Fruit fly (Drosophila melanogaster) whole organism, adult: ENCODE data around the gene RanGAP.

Experiments used
- CG11617 ChIP-seq: fragments of 200-800 bp; sonication (Bioruptor generic); optimal IDR thresholded peaks from 2 replicates; lab custom pipeline; 2017; ENCODE audit warnings: mild to moderate bottlenecking, missing biosample characterization, missing genetic modification reagents, missing genetic modification characterization
- CG12768 ChIP-seq: fragments of 200-800 bp; sonication (Bioruptor generic); optimal IDR thresholded peaks from 2 replicates; lab custom pipeline; 2017; ENCODE audit warnings: missing biosample characterization, missing genetic modification characterization, mild to moderate bottlenecking, moderate library complexity, missing genetic modification reagents
- CG1620 ChIP-seq: fragments of 200-800 bp; sonication (Bioruptor generic); optimal IDR thresholded peaks from 2 replicates; lab custom pipeline; 2016; ENCODE audit warnings: missing biosample characterization, missing genetic modification characterization
- CG33017 ChIP-seq: fragments of 200-800 bp; sonication (Bioruptor generic); optimal IDR thresholded peaks from 2 replicates; lab custom pipeline; 2018; ENCODE audit warnings: missing biosample characterization, mild to moderate bottlenecking, missing genetic modification characterization, moderate library complexity
- CG5204 ChIP-seq: fragments of 200-800 bp; sonication (Bioruptor generic); optimal IDR thresholded peaks from 2 replicates; lab custom pipeline; 2016; ENCODE audit warnings: missing biosample characterization, missing genetic modification characterization
- CG7045 ChIP-seq: fragments of 200-800 bp; sonication (Bioruptor generic); optimal IDR thresholded peaks from 2 replicates; lab custom pipeline; 2017; ENCODE audit warnings: missing biosample characterization, mild to moderate bottlenecking, missing genetic modification characterization
- CG7101 ChIP-seq: fragments of 200-800 bp; sonication (Bioruptor generic); optimal IDR thresholded peaks from 2 replicates; lab custom pipeline; 2018; ENCODE audit warnings: missing biosample characterization, mild to moderate bottlenecking, missing genetic modification characterization, moderate library complexity
- Clk ChIP-seq: fragments of 200-800 bp; sonication (Bioruptor generic); optimal IDR thresholded peaks from 2 replicates; lab custom pipeline; 2017; ENCODE audit warnings: missing biosample characterization, missing genetic modification characterization
- Crg-1 ChIP-seq: fragments of 200-800 bp; sonication (Bioruptor generic); optimal IDR thresholded peaks from 2 replicates; lab custom pipeline; 2016; ENCODE audit warnings: missing biosample characterization, missing genetic modification characterization
- Hr96 ChIP-seq: fragments of 200-800 bp; sonication (Bioruptor generic); optimal IDR thresholded peaks from 2 replicates; lab custom pipeline; 2016; ENCODE audit warnings: missing biosample characterization, missing genetic modification characterization
- Mnt ChIP-seq: fragments of 200-800 bp; sonication (Bioruptor generic); optimal IDR thresholded peaks from 2 replicates; lab custom pipeline; 2016; ENCODE audit warnings: missing biosample characterization, mild to moderate bottlenecking, missing genetic modification characterization
- bab1 ChIP-seq: fragments of 200-800 bp; sonication (Bioruptor generic); optimal IDR thresholded peaks from 3 replicates; lab custom pipeline; 2019; ENCODE audit warnings: missing biosample characterization, mild to moderate bottlenecking, missing genetic modification characterization, moderate library complexity
- kay ChIP-seq: fragments of 200-800 bp; sonication (Bioruptor generic); peaks from one replicate; lab custom pipeline; 2016; ENCODE audit warnings: missing biosample characterization, missing genetic modification characterization, borderline replicate concordance
- toe ChIP-seq: fragments of 200-800 bp; sonication (Bioruptor generic); optimal IDR thresholded peaks from 2 replicates; lab custom pipeline; 2016; ENCODE audit warnings: missing biosample characterization, missing genetic modification characterization

dm6 chr2L:19418872-19419271 is 22.9 kb upstream of the RanGAP start, which contains the start of gene lectin-37Db:
- TF ChIP-seq Clk (GFP tag; lab: Kevin White, UChicago), result no peak
- TF ChIP-seq CG7101 (tag; lab: Kevin White, UChicago), result no peak
- peak; percentile 23 for TF ChIP-seq CG12768 (GFP tag; lab: Kevin White, UChicago)
- no peak for TF ChIP-seq CG7045
- no peak for TF ChIP-seq Hr96
- TF ChIP-seq CG11617 (GFP tag; lab: Kevin White, UChicago), result no peak
- no peak for TF ChIP-seq toe
- TF ChIP-seq CG5204, result no peak
- peak; percentile 1 for TF ChIP-seq Mnt (GFP tag; lab: Kevin White, UChicago)
- TF ChIP-seq kay (GFP tag; lab: Kevin White, UChicago), result no peak
- no peak for TF ChIP-seq Crg-1
- TF ChIP-seq CG1620, result no peak
- no peak for TF ChIP-seq bab1
- peak; percentile 22 for TF ChIP-seq CG33017 (tag; lab: Kevin White, UChicago)
